Fruit fly (Drosophila melanogaster): ENCODE results near the gene ScsbetaA.
A peak's percentile ranks its signal among the peaks of the same experiment; 100 is the strongest.

Gene ScsbetaA

dm6 chr3R:8960329-8960728 lies 21.8 kb downstream of the ScsbetaA start (continued):
- TF ChIP-seq Stat92E (GFP tag; optimal IDR thresholded peaks at IDR 0.05), result no peak
- no peak for TF ChIP-seq Side (GFP tag; optimal IDR thresholded peaks at IDR 0.05)
- TF ChIP-seq NK7.1 (GFP tag; optimal IDR thresholded peaks at IDR 0.05), result no peak
- no peak for TF ChIP-seq HmgZ (tag; optimal IDR thresholded peaks at IDR 0.05)
- peak; percentile 77 for TF ChIP-seq CG17361 (GFP tag; IDR thresholded peaks at IDR 0.05)
- no peak for TF ChIP-seq CG30431 (GFP tag; optimal IDR thresholded peaks at IDR 0.05)
- no peak for TF ChIP-seq CG33213 (GFP tag; optimal IDR thresholded peaks at IDR 0.05)
- peak; percentile 11 for TF ChIP-seq CG18764 (GFP tag; optimal IDR thresholded peaks at IDR 0.05)
- peak; percentile 16 for TF ChIP-seq CG6254 (GFP tag; optimal IDR thresholded peaks at IDR 0.05)
- no peak for TF ChIP-seq Sry-β (GFP tag; optimal IDR thresholded peaks at IDR 0.05)
- TF ChIP-seq sens (GFP tag), result peak; percentile 44
- no peak for TF ChIP-seq E2f1 (GFP tag; IDR thresholded peaks at IDR 0.05)
- TF ChIP-seq mirr (GFP tag; optimal IDR thresholded peaks at IDR 0.05), result no peak
- peak; percentile 27 for TF ChIP-seq nau (GFP tag; optimal IDR thresholded peaks at IDR 0.05)
- peak; percentile 67 for TF ChIP-seq HLH3B (GFP tag; IDR thresholded peaks at IDR 0.05)
- peak; percentile 42; the same call in 1 of the 2 replicates for TF ChIP-seq vvl (GFP tag; IDR thresholded peaks at IDR 0.05)
- no peak for TF ChIP-seq CG7963 (GFP tag; IDR thresholded peaks at IDR 0.05; ENCODE audit: partially characterized antibody)
- no peak for TF ChIP-seq C15 (GFP tag; IDR thresholded peaks at IDR 0.05)
- peak; percentile 18 for TF ChIP-seq CG6813 (GFP tag; optimal IDR thresholded peaks at IDR 0.05)
- peak; percentile 70 for TF ChIP-seq tap (tag; optimal IDR thresholded peaks at IDR 0.05)
- TF ChIP-seq CG7987 (GFP tag; optimal IDR thresholded peaks at IDR 0.05), result no peak
- peak; percentile 44 for TF ChIP-seq H2.0 (GFP tag; IDR thresholded peaks at IDR 0.05)
- peak; percentile 41 for TF ChIP-seq CG10366 (GFP tag; IDR thresholded peaks at IDR 0.05)
- no peak for TF ChIP-seq tna (GFP tag; IDR thresholded peaks at IDR 0.05; ENCODE audit: partially characterized antibody)
- no peak for TF ChIP-seq Atf-2 (GFP tag; optimal IDR thresholded peaks at IDR 0.05)
- peak; percentile 58 for TF ChIP-seq CG9437 (GFP tag; optimal IDR thresholded peaks at IDR 0.05)
- TF ChIP-seq Neu2 (GFP tag; optimal IDR thresholded peaks at IDR 0.05; ENCODE audit: borderline replicate concordance), result no peak
- peak; percentile 45 for TF ChIP-seq CG15696 (tag; optimal IDR thresholded peaks at IDR 0.05)
- TF ChIP-seq CG10147 (GFP tag; optimal IDR thresholded peaks at IDR 0.05), result peak; percentile 12
- TF ChIP-seq CG4820 (GFP tag; optimal IDR thresholded peaks at IDR 0.05), result peak; percentile 48
- TF ChIP-seq CG12071 (GFP tag; optimal IDR thresholded peaks at IDR 0.05), result no peak
- TF ChIP-seq vfl (GFP tag; optimal IDR thresholded peaks at IDR 0.05), result no peak
- TF ChIP-seq CG10209 (GFP tag; optimal IDR thresholded peaks at IDR 0.05), result peak; percentile 47
- TF ChIP-seq org-1 (GFP tag; optimal IDR thresholded peaks at IDR 0.05), result peak; percentile 44
- no peak for TF ChIP-seq CG15479 (GFP tag; optimal IDR thresholded peaks at IDR 0.05)
- TF ChIP-seq Hand (GFP tag; optimal IDR thresholded peaks at IDR 0.05), result no peak
- no peak for TF ChIP-seq h (optimal IDR thresholded peaks at IDR 0.05)
- TF ChIP-seq CG6689 (GFP tag; IDR thresholded peaks at IDR 0.05), result peak; percentile 33
- no peak for TF ChIP-seq HLH4C (GFP tag; IDR thresholded peaks at IDR 0.05; ENCODE audit: partially characterized antibody)
- no peak for TF ChIP-seq CG16863 (GFP tag; optimal IDR thresholded peaks at IDR 0.05)
- peak; percentile 26; the same call in 1 of the 2 replicates for TF ChIP-seq CG4404 (GFP tag; IDR thresholded peaks at IDR 0.05)
- peak; percentile 28 for TF ChIP-seq BtbVII (GFP tag; optimal IDR thresholded peaks at IDR 0.05)
- TF ChIP-seq Kr (GFP tag; optimal IDR thresholded peaks at IDR 0.05), result no peak
- TF ChIP-seq br (optimal IDR thresholded peaks at IDR 0.05), result no peak
- TF ChIP-seq rib (GFP tag; IDR thresholded peaks at IDR 0.05), result no peak
- no peak for TF ChIP-seq insv (GFP tag; optimal IDR thresholded peaks at IDR 0.05)
- peak; percentile 10 for TF ChIP-seq tin (GFP tag; optimal IDR thresholded peaks at IDR 0.05)
- no peak for TF ChIP-seq Six4 (GFP tag; optimal IDR thresholded peaks at IDR 0.05)
- peak; percentile 0 for TF ChIP-seq CG15514 (GFP tag; optimal IDR thresholded peaks at IDR 0.05)
- no peak for TF ChIP-seq CG8478 (optimal IDR thresholded peaks at IDR 0.05)
- no peak for TF ChIP-seq Med (GFP tag)
- TF ChIP-seq Rx (GFP tag; IDR thresholded peaks at IDR 0.05), result no peak
